Fruit fly (Drosophila melanogaster) whole organism, adult: ENCODE results near the gene eys.

ENCODE experiments used
- CG11617 ChIP-seq: fragments of 200-800 bp; sonication (Bioruptor generic); optimal IDR thresholded peaks from 2 replicates; lab custom pipeline; 2017; ENCODE audit warnings: mild to moderate bottlenecking, missing biosample characterization, missing genetic modification reagents, missing genetic modification characterization
- CG1620 ChIP-seq: fragments of 200-800 bp; sonication (Bioruptor generic); optimal IDR thresholded peaks from 2 replicates; lab custom pipeline; 2016; ENCODE audit warnings: missing biosample characterization, missing genetic modification characterization
- CG5204 ChIP-seq: fragments of 200-800 bp; sonication (Bioruptor generic); optimal IDR thresholded peaks from 2 replicates; lab custom pipeline; 2016; ENCODE audit warnings: missing biosample characterization, missing genetic modification characterization
- CG7101 ChIP-seq: fragments of 200-800 bp; sonication (Bioruptor generic); optimal IDR thresholded peaks from 2 replicates; lab custom pipeline; 2018; ENCODE audit warnings: missing biosample characterization, mild to moderate bottlenecking, missing genetic modification characterization, moderate library complexity
- Clk ChIP-seq: fragments of 200-800 bp; sonication (Bioruptor generic); optimal IDR thresholded peaks from 2 replicates; lab custom pipeline; 2017; ENCODE audit warnings: missing biosample characterization, missing genetic modification characterization
- Crg-1 ChIP-seq: fragments of 200-800 bp; sonication (Bioruptor generic); optimal IDR thresholded peaks from 2 replicates; lab custom pipeline; 2016; ENCODE audit warnings: missing biosample characterization, missing genetic modification characterization
- Hr96 ChIP-seq: fragments of 200-800 bp; sonication (Bioruptor generic); optimal IDR thresholded peaks from 2 replicates; lab custom pipeline; 2016; ENCODE audit warnings: missing biosample characterization, missing genetic modification characterization
- Mnt ChIP-seq: fragments of 200-800 bp; sonication (Bioruptor generic); optimal IDR thresholded peaks from 2 replicates; lab custom pipeline; 2016; ENCODE audit warnings: missing biosample characterization, mild to moderate bottlenecking, missing genetic modification characterization
- bab1 ChIP-seq: fragments of 200-800 bp; sonication (Bioruptor generic); optimal IDR thresholded peaks from 3 replicates; lab custom pipeline; 2019; ENCODE audit warnings: missing biosample characterization, mild to moderate bottlenecking, missing genetic modification characterization, moderate library complexity
- cic ChIP-seq: fragments of 200-800 bp; sonication (Bioruptor generic); optimal IDR thresholded peaks from 2 replicates; lab custom pipeline; 2017; ENCODE audit warnings: missing biosample characterization, mild to moderate bottlenecking, missing genetic modification characterization, moderate library complexity
- kay ChIP-seq: fragments of 200-800 bp; sonication (Bioruptor generic); peaks from one replicate; lab custom pipeline; 2016; ENCODE audit warnings: missing biosample characterization, missing genetic modification characterization, borderline replicate concordance
- ovo ChIP-seq: fragments of 200-800 bp; sonication (Bioruptor generic); optimal IDR thresholded peaks from 2 replicates; lab custom pipeline; 2016; ENCODE audit warnings: missing biosample characterization, missing genetic modification characterization
- pad ChIP-seq: fragments of 200-800 bp; sonication (Bioruptor generic); optimal IDR thresholded peaks from 3 replicates; lab custom pipeline; 2017; ENCODE audit warnings: missing biosample characterization, missing genetic modification characterization, mild to moderate bottlenecking, moderate library complexity, missing genetic modification reagents
- tj ChIP-seq: fragments of 200-800 bp; sonication (Bioruptor generic); optimal IDR thresholded peaks from 3 replicates; lab custom pipeline; 2017; ENCODE audit warnings: missing biosample characterization, mild to moderate bottlenecking, missing genetic modification characterization, moderate library complexity

dm6 chr2L:2263142-2263541 is 48.3 kb upstream of the eys start, which contains the start of gene CG4270:
- TF ChIP-seq CG5204 (GFP tag; lab: Kevin White, UChicago), result no peak
- no peak for TF ChIP-seq kay (GFP tag; lab: Kevin White, UChicago)
- TF ChIP-seq Hr96 (GFP tag; lab: Kevin White, UChicago), result no peak
- no peak for TF ChIP-seq CG1620 (GFP tag; lab: Kevin White, UChicago)
- no peak for TF ChIP-seq ovo (GFP tag; lab: Kevin White, UChicago)
- TF ChIP-seq Crg-1 (GFP tag; lab: Kevin White, UChicago), result no peak
- TF ChIP-seq Mnt (GFP tag; lab: Kevin White, UChicago), result no peak
- no peak for TF ChIP-seq pad (GFP tag; lab: Kevin White, UChicago)
- TF ChIP-seq CG11617 (GFP tag; lab: Kevin White, UChicago), result no peak
- TF ChIP-seq tj (GFP tag; lab: Kevin White, UChicago), result no peak
- no peak for TF ChIP-seq CG7101 (tag; lab: Kevin White, UChicago)
- no peak for TF ChIP-seq Clk
- no peak for TF ChIP-seq cic
- TF ChIP-seq bab1 (GFP tag; lab: Kevin White, UChicago), result no peak
